Worm (Caenorhabditis elegans) whole organism, mixed stage, embryonic: Measurements from ENCODE around the gene W03G11.3.

Experiments
- blmp-1 ChIP-seq: fragments of 150-350 bp; optimal IDR thresholded peaks from 2 replicates; lab custom pipeline; 2014; ENCODE audit warnings: missing biosample characterization, missing genetic modification characterization
- elt-1 ChIP-seq: sonication (generic microtip); optimal IDR thresholded peaks from 2 replicates; lab custom pipeline; 2017; ENCODE audit warnings: missing genetic modification characterization, mild to moderate bottlenecking, missing compliant biosample characterization, antibody characterized with exemption, moderate library complexity, borderline replicate concordance; ENCODE audit not compliant: insufficient read depth
- mep-1 ChIP-seq: fragments of 150-350 bp; optimal IDR thresholded peaks from 2 replicates; lab custom pipeline; 2017; ENCODE audit warnings: missing biosample characterization, missing genetic modification reagents, missing genetic modification characterization, inconsistent platforms
- nhr-237 ChIP-seq: fragments of 150-350 bp; optimal IDR thresholded peaks from 2 replicates; lab custom pipeline; 2014; ENCODE audit warnings: missing biosample characterization, missing genetic modification characterization
- nhr-28 ChIP-seq: fragments of 150-350 bp; optimal IDR thresholded peaks from 2 replicates; lab custom pipeline; 2014; ENCODE audit warnings: missing biosample characterization, missing genetic modification characterization
- pha-4 ChIP-seq: fragments of 150-350 bp; optimal IDR thresholded peaks from 2 replicates; lab custom pipeline; 2018; ENCODE audit warnings: missing biosample characterization, missing genetic modification reagents, missing genetic modification characterization
- snpc-4 ChIP-seq: fragments of 150-350 bp; optimal IDR thresholded peaks from 2 replicates; lab custom pipeline; 2014; ENCODE audit warnings: missing biosample characterization, missing genetic modification characterization

ce11 chrX:12103712-12104111 is at the start of gene W03G11.3:
- TF ChIP-seq mep-1 (tag; lab: Kevin White, UChicago) (no peak), nhr-237 (no peak), nhr-28 (tag; lab: Kevin White, UChicago) (no peak), pha-4 (tag; lab: Kevin White, UChicago) (no peak), blmp-1 (tag; lab: Kevin White, UChicago) (no peak), elt-1 (tag; lab: Kevin White, UChicago) (no peak), snpc-4 (tag; lab: Kevin White, UChicago) (no peak)
